Worm (Caenorhabditis elegans): ENCODE results near the gene sre-6.

- TF ChIP-seq irx-1 (tag; optimal IDR thresholded peaks at IDR 0.05) (no peak), pqm-1 (tag; optimal IDR thresholded peaks at IDR 0.05) (no peak), mep-1 (tag; optimal IDR thresholded peaks at IDR 0.05) (no peak)
Observed at ce11 chrV:10730824-10731416, 31.7 kb downstream of the sre-6 start.
